Worm (Caenorhabditis elegans) whole organism, early embryonic: Measurements from ENCODE around the gene Y54E2A.4.

Source experiments
- B0310.2 ChIP-seq: sonication (generic microtip); optimal IDR thresholded peaks from 2 replicates; lab custom pipeline; 2016; ENCODE audit warnings: mild to moderate bottlenecking, missing genetic modification characterization, missing compliant biosample characterization
- ama-1 ChIP-seq: fragments of 150-350 bp; optimal IDR thresholded peaks from 2 replicates; lab custom pipeline; 2014
- ceh-36 ChIP-seq: sonication (generic microtip); optimal IDR thresholded peaks from 2 replicates; lab custom pipeline; 2016; ENCODE audit warnings: missing genetic modification characterization, inconsistent platforms, missing compliant biosample characterization
- flt-1 ChIP-seq: fragments of 200-800 bp; sonication (Bioruptor generic); IDR thresholded peaks from 2 replicates; pipeline ENCODE4 v1.3.6; 2022; ENCODE audit warnings: missing genetic modification characterization, missing compliant biosample characterization
- pes-1 ChIP-seq: fragments of 200-800 bp; sonication (Bioruptor generic); IDR thresholded peaks from 2 replicates; pipeline ENCODE4 v1.3.6; 2022; ENCODE audit warnings: missing genetic modification reagents, missing genetic modification characterization, missing compliant biosample characterization
- tbx-11 ChIP-seq: fragments of 200-800 bp; sonication (Bioruptor generic); IDR thresholded peaks from 2 replicates; pipeline ENCODE4 v1.3.6; 2022; ENCODE audit warnings: missing genetic modification characterization, missing compliant biosample characterization
- tbx-37 ChIP-seq: fragments of 200-800 bp; sonication (Bioruptor generic); conservative IDR thresholded peaks from 2 replicates; pipeline ENCODE4 v1.3.6; 2022; ENCODE audit warnings: missing genetic modification reagents, missing genetic modification characterization, missing compliant biosample characterization
- tra-4 ChIP-seq: sonication (generic microtip); optimal IDR thresholded peaks from 2 replicates; lab custom pipeline; 2017; ENCODE audit warnings: missing genetic modification characterization, missing compliant biosample characterization

- TF ChIP-seq ama-1 (lab: Kevin White, UChicago): no peak
- TF ChIP-seq pes-1 (GFP tag; lab: Robert Waterston, UW): no peak
- no peak for TF ChIP-seq B0310.2
- TF ChIP-seq tbx-37 (GFP tag; lab: Robert Waterston, UW): no peak
- no peak for TF ChIP-seq tra-4
- no peak for TF ChIP-seq flt-1 (GFP tag; lab: Robert Waterston, UW)
- no peak for TF ChIP-seq ceh-36 (tag; lab: Kevin White, UChicago)
- TF ChIP-seq tbx-11 (GFP tag; lab: Robert Waterston, UW): no peak
Measured at ce11 chrII:14745127-14745526, 9.3 kb upstream of the Y54E2A.4 start.
